Fruit fly (Drosophila melanogaster) whole organism, embryonic: Measurements from ENCODE around the gene Inx3.
A peak's percentile ranks its signal among the peaks of the same experiment; 100 is the strongest.

Experiments used
- Atf6 ChIP-seq: fragments of 200-800 bp; sonication (Bioruptor generic); IDR thresholded peaks from 2 replicates; pipeline ENCODE4 v1.3.6; 2022; ENCODE audit warnings: missing biosample characterization, missing genetic modification characterization
- CG10462 ChIP-seq: fragments of 200-800 bp; sonication (Bioruptor generic); optimal IDR thresholded peaks from 2 replicates; lab custom pipeline; 2016; ENCODE audit warnings: missing biosample characterization, missing genetic modification characterization
- CG12391 ChIP-seq: fragments of 200-800 bp; sonication (Bioruptor generic); optimal IDR thresholded peaks from 3 replicates; lab custom pipeline; 2018; ENCODE audit warnings: missing biosample characterization, mild to moderate bottlenecking, missing genetic modification characterization, moderate library complexity
- CG13424 ChIP-seq: fragments of 200-800 bp; sonication (Bioruptor generic); optimal IDR thresholded peaks from 2 replicates; lab custom pipeline; 2019; ENCODE audit warnings: missing biosample characterization, mild to moderate bottlenecking, missing genetic modification characterization, moderate library complexity
- CG14014 ChIP-seq: fragments of 200-800 bp; sonication (Bioruptor generic); IDR thresholded peaks from 2 replicates; pipeline ENCODE4 v1.3.6; 2022; ENCODE audit warnings: missing biosample characterization, missing genetic modification characterization
- CG14860 ChIP-seq: fragments of 200-800 bp; sonication (Bioruptor generic); IDR thresholded peaks from 3 replicates; pipeline ENCODE4 v1.3.6; 2022; ENCODE audit warnings: missing biosample characterization, missing genetic modification characterization; ENCODE audit not compliant: partially characterized antibody
- CG15514 ChIP-seq: fragments of 200-800 bp; sonication (Bioruptor generic); optimal IDR thresholded peaks from 3 replicates; lab custom pipeline; 2017; ENCODE audit warnings: missing biosample characterization, missing genetic modification characterization, mild to moderate bottlenecking, moderate library complexity, missing genetic modification reagents
- CG16779 ChIP-seq: fragments of 200-800 bp; sonication (Bioruptor generic); IDR thresholded peaks from 2 replicates; pipeline ENCODE4 v1.3.6; 2022; ENCODE audit warnings: missing biosample characterization, missing genetic modification characterization
- CG17359 ChIP-seq: fragments of 200-800 bp; sonication (Bioruptor generic); optimal IDR thresholded peaks from 3 replicates; lab custom pipeline; 2018; ENCODE audit warnings: missing biosample characterization, mild to moderate bottlenecking, missing genetic modification characterization, moderate library complexity
- CG30403 ChIP-seq: fragments of 200-800 bp; sonication (Bioruptor generic); optimal IDR thresholded peaks from 3 replicates; lab custom pipeline; 2016; ENCODE audit warnings: missing biosample characterization, missing genetic modification characterization
- CG32772 ChIP-seq: fragments of 200-800 bp; sonication (Bioruptor generic); IDR thresholded peaks from 2 replicates; pipeline ENCODE4 v1.3.6; 2022; ENCODE audit warnings: missing biosample characterization, missing genetic modification characterization
- CG34422 ChIP-seq: fragments of 200-800 bp; sonication (Bioruptor generic); IDR thresholded peaks from 3 replicates; pipeline ENCODE4 v1.3.6; 2022; ENCODE audit warnings: missing biosample characterization, missing genetic modification characterization
- CG3847 ChIP-seq: fragments of 200-800 bp; sonication (Bioruptor generic); IDR thresholded peaks from 2 replicates; pipeline ENCODE4 v1.3.6; 2022; ENCODE audit warnings: missing biosample characterization, missing genetic modification characterization
- CG42726 ChIP-seq: fragments of 200-800 bp; sonication (Bioruptor generic); IDR thresholded peaks from 2 replicates; pipeline ENCODE4 v1.3.6; 2022; ENCODE audit warnings: missing biosample characterization, missing genetic modification characterization; ENCODE audit not compliant: partially characterized antibody
- CG4424 ChIP-seq: fragments of 200-800 bp; sonication (Bioruptor generic); optimal IDR thresholded peaks from 3 replicates; lab custom pipeline; 2016; ENCODE audit warnings: missing biosample characterization, missing genetic modification characterization
- CG5180 ChIP-seq: fragments of 200-800 bp; sonication (Bioruptor generic); optimal IDR thresholded peaks from 3 replicates; lab custom pipeline; 2017; ENCODE audit warnings: missing biosample characterization, missing genetic modification characterization, mild to moderate bottlenecking, moderate library complexity, missing genetic modification reagents
- CG6175 ChIP-seq: fragments of 200-800 bp; sonication (Bioruptor generic); IDR thresholded peaks from 3 replicates; pipeline ENCODE4 v1.3.6; 2022; ENCODE audit warnings: missing biosample characterization, missing genetic modification characterization
- CG7839 ChIP-seq: fragments of 200-800 bp; sonication (Bioruptor generic); optimal IDR thresholded peaks from 3 replicates; lab custom pipeline; 2018; ENCODE audit warnings: missing biosample characterization, mild to moderate bottlenecking, missing genetic modification characterization, moderate library complexity
- CG8924 ChIP-seq: fragments of 200-800 bp; optimal IDR thresholded peaks from 3 replicates; lab custom pipeline; 2019; ENCODE audit warnings: missing biosample characterization, mild to moderate bottlenecking, missing genetic modification characterization, moderate library complexity
- CG8944 ChIP-seq: fragments of 200-800 bp; sonication (Bioruptor generic); optimal IDR thresholded peaks from 3 replicates; lab custom pipeline; 2016; ENCODE audit warnings: missing biosample characterization, missing genetic modification characterization
- CG9727 ChIP-seq: fragments of 200-800 bp; sonication (Bioruptor generic); optimal IDR thresholded peaks from 3 replicates; lab custom pipeline; 2017; ENCODE audit warnings: missing biosample characterization, mild to moderate bottlenecking, missing genetic modification characterization
- Dll ChIP-seq: fragments of 200-800 bp; sonication (Bioruptor generic); IDR thresholded peaks from 4 replicates; pipeline ENCODE4 v1.3.6; 2022; ENCODE audit warnings: missing biosample characterization, missing genetic modification characterization; ENCODE audit not compliant: partially characterized antibody
- E2f1 ChIP-seq: fragments of 200-800 bp; sonication (Bioruptor generic); IDR thresholded peaks from 2 replicates; pipeline ENCODE4 v1.3.6; 2022; ENCODE audit warnings: missing biosample characterization, missing genetic modification characterization
- ERR ChIP-seq: fragments of 200-800 bp; sonication (Bioruptor generic); optimal IDR thresholded peaks from 2 replicates; lab custom pipeline; 2016; ENCODE audit warnings: missing biosample characterization, missing genetic modification characterization
- Eip74EF ChIP-seq, 2 experiments: fragments of 200-800 bp in 1 of 2; fragments of >200 bp in 1 of 2; sonication (Bioruptor generic) in 1 of 2; optimal IDR thresholded peaks; 2 replicates each; lab custom pipeline; 2017 to 2019; ENCODE audit warnings: missing biosample characterization in 2 of 2, missing genetic modification characterization in 2 of 2, mild to moderate bottlenecking in 1 of 2, moderate library complexity in 1 of 2
- MBD-R2 ChIP-seq: fragments of 200-800 bp; sonication (Bioruptor generic); IDR thresholded peaks from 2 replicates; pipeline ENCODE4 v1.3.6; 2022; ENCODE audit warnings: missing biosample characterization, missing genetic modification characterization
- MTF-1 ChIP-seq: fragments of 200-800 bp; sonication (Bioruptor generic); optimal IDR thresholded peaks from 2 replicates; lab custom pipeline; 2018; ENCODE audit warnings: missing biosample characterization, mild to moderate bottlenecking, missing genetic modification characterization, borderline replicate concordance
- Mrtf ChIP-seq: fragments of 200-800 bp; sonication (Bioruptor generic); IDR thresholded peaks from 3 replicates; pipeline ENCODE4 v1.3.6; 2022; ENCODE audit warnings: missing biosample characterization, missing genetic modification characterization
- Scr ChIP-seq: fragments of 200-800 bp; sonication (Bioruptor generic); IDR thresholded peaks from 2 replicates; pipeline ENCODE4 v1.3.6; 2022; ENCODE audit warnings: missing biosample characterization, missing genetic modification characterization; ENCODE audit not compliant: partially characterized antibody
- ab ChIP-seq: fragments of 200-800 bp; sonication (Bioruptor generic); optimal IDR thresholded peaks from 2 replicates; lab custom pipeline; 2016; ENCODE audit warnings: missing biosample characterization, missing genetic modification characterization
- ap ChIP-seq: fragments of 200-800 bp; sonication (Bioruptor generic); IDR thresholded peaks from 2 replicates; pipeline ENCODE4 v1.3.6; 2022; ENCODE audit warnings: missing biosample characterization, missing genetic modification characterization
- bbx ChIP-seq: fragments of 200-800 bp; sonication (Bioruptor generic); IDR thresholded peaks from 2 replicates; pipeline ENCODE4 v1.3.6; 2022; ENCODE audit warnings: missing biosample characterization, missing genetic modification characterization; ENCODE audit not compliant: partially characterized antibody
- chif ChIP-seq, 2 experiments: fragments of 200-800 bp; sonication (Bioruptor generic); optimal IDR thresholded peaks; 3 replicates each; lab custom pipeline; 2016; ENCODE audit warnings: missing biosample characterization in 2 of 2, missing genetic modification characterization in 2 of 2
- chn ChIP-seq: fragments of 200-800 bp; sonication (Bioruptor generic); optimal IDR thresholded peaks from 2 replicates; lab custom pipeline; 2016; ENCODE audit warnings: missing biosample characterization, missing genetic modification characterization
- crp ChIP-seq, 2 experiments: fragments of 200-800 bp; sonication (Bioruptor generic); optimal IDR thresholded peaks; 2 replicates in 1 of 2; 3 replicates in 1 of 2; lab custom pipeline; 2017; ENCODE audit warnings: missing biosample characterization in 2 of 2, missing genetic modification characterization in 2 of 2, mild to moderate bottlenecking in 1 of 2, moderate library complexity in 1 of 2
- danr ChIP-seq: fragments of 200-800 bp; sonication (Bioruptor generic); IDR thresholded peaks from 2 replicates; pipeline ENCODE4 v1.3.6; 2022; ENCODE audit warnings: missing biosample characterization, missing genetic modification characterization
- dpn ChIP-seq, 2 experiments: fragments of 200-800 bp; sonication (Bioruptor generic); optimal IDR thresholded peaks; 3 replicates each; lab custom pipeline; 2016; ENCODE audit warnings: missing biosample characterization in 2 of 2, missing genetic modification characterization in 2 of 2
- esg ChIP-seq: fragments of 200-800 bp; sonication (Bioruptor generic); conservative IDR thresholded peaks from 2 replicates; pipeline ENCODE4 v1.3.6; 2022; ENCODE audit warnings: missing biosample characterization, missing genetic modification characterization
- ftz-f1 ChIP-seq: fragments of 200-800 bp; sonication (Bioruptor generic); optimal IDR thresholded peaks from 2 replicates; lab custom pipeline; 2016; ENCODE audit warnings: missing biosample characterization, missing genetic modification characterization
- lab ChIP-seq: fragments of 200-800 bp; sonication (Bioruptor generic); optimal IDR thresholded peaks from 3 replicates; lab custom pipeline; 2017; ENCODE audit warnings: missing biosample characterization, missing genetic modification characterization, mild to moderate bottlenecking, moderate library complexity, missing genetic modification reagents
- nom ChIP-seq: fragments of 200-800 bp; sonication (Bioruptor generic); optimal IDR thresholded peaks from 2 replicates; lab custom pipeline; 2017; ENCODE audit warnings: missing biosample characterization, missing genetic modification characterization, mild to moderate bottlenecking, moderate library complexity, missing genetic modification reagents
- odd ChIP-seq: fragments of 200-800 bp; sonication (Bioruptor generic); optimal IDR thresholded peaks from 2 replicates; lab custom pipeline; 2017; ENCODE audit warnings: missing biosample characterization, mild to moderate bottlenecking, missing genetic modification characterization
- pan ChIP-seq, 4 experiments: fragments of >200 bp in 3 of 4; fragments of 200-800 bp in 1 of 4; sonication (Bioruptor generic) in 1 of 4; optimal IDR thresholded peaks in 3 of 4; IDR thresholded peaks in 1 of 4; 2 replicates each; pipeline versions ENCODE4 v1.3.6 to Lab custom; 2017 to 2022; ENCODE audit warnings: missing biosample characterization in 2 of 4, missing genetic modification characterization in 2 of 4, mixed read lengths in 1 of 4
- pros ChIP-seq: fragments of 200-800 bp; sonication (Bioruptor generic); optimal IDR thresholded peaks from 3 replicates; lab custom pipeline; 2019; ENCODE audit warnings: missing biosample characterization, mild to moderate bottlenecking, missing genetic modification characterization, moderate library complexity
- psq ChIP-seq: fragments of 200-800 bp; sonication (Bioruptor generic); optimal IDR thresholded peaks from 2 replicates; lab custom pipeline; 2017; ENCODE audit warnings: missing biosample characterization, missing genetic modification characterization
- ranshi ChIP-seq: fragments of 200-800 bp; sonication (Bioruptor generic); IDR thresholded peaks from 2 replicates; pipeline ENCODE4 v1.3.6; 2022; ENCODE audit warnings: missing biosample characterization, missing genetic modification characterization
- sqz ChIP-seq: fragments of 200-800 bp; sonication (Bioruptor generic); optimal IDR thresholded peaks from 3 replicates; lab custom pipeline; 2018; ENCODE audit warnings: missing biosample characterization, mild to moderate bottlenecking, missing genetic modification characterization
- unc-4 ChIP-seq: fragments of 200-800 bp; sonication (Bioruptor generic); IDR thresholded peaks from 2 replicates; pipeline ENCODE4 v1.3.6; 2022; ENCODE audit warnings: missing biosample characterization, missing genetic modification characterization; ENCODE audit not compliant: partially characterized antibody
- vfl ChIP-seq: fragments of 200-800 bp; sonication (Bioruptor generic); optimal IDR thresholded peaks from 2 replicates; lab custom pipeline; 2016; ENCODE audit warnings: missing biosample characterization, missing genetic modification characterization

Inx3 gene

dm6 chr3R:28891513-28892097 is 32.3 kb upstream of the Inx3 start (continued):
- no peak for TF ChIP-seq Mrtf
- peak in 1 of 2 experiments; percentile 63 for TF ChIP-seq Eip74EF (GFP tag; optimal IDR thresholded peaks at IDR 0.05; lab: Kevin White, UChicago)
- TF ChIP-seq psq (GFP tag; lab: Kevin White, UChicago) = no peak
- TF ChIP-seq ranshi = 0 out of 2 replicates have a peak, but pooled peaks have one; percentile 47
- TF ChIP-seq CG6175 (GFP tag; lab: Robert Waterston, UW) = peak; percentile 48; the same call in 1 of the 3 replicates
- peak; percentile 21; the same call in 1 of the 2 replicates for TF ChIP-seq Atf6 (GFP tag; lab: Robert Waterston, UW)
- TF ChIP-seq CG14860 (GFP tag; lab: Robert Waterston, UW) = no peak
- 0 out of 4 replicates have a peak, but pooled peaks have one; percentile 36 for TF ChIP-seq Dll (GFP tag; lab: Robert Waterston, UW)
- no peak for TF ChIP-seq Scr
- TF ChIP-seq CG16779 (GFP tag; lab: Robert Waterston, UW) = no peak
- TF ChIP-seq CG13424 (tag; lab: Kevin White, UChicago) = no peak
- peak; percentile 21 for TF ChIP-seq ftz-f1
- TF ChIP-seq odd (GFP tag; lab: Kevin White, UChicago) = peak; percentile 10
- TF ChIP-seq CG8944 (GFP tag; lab: Kevin White, UChicago) = no peak
- no peak for TF ChIP-seq CG17359
- peak; percentile 100 for TF ChIP-seq CG5180 (GFP tag; lab: Kevin White, UChicago)
- TF ChIP-seq CG32772 (GFP tag; lab: Robert Waterston, UW) = no peak
- peak; percentile 9 for TF ChIP-seq CG7839 (tag; lab: Kevin White, UChicago)
- TF ChIP-seq sqz (GFP tag; lab: Kevin White, UChicago) = no peak
- TF ChIP-seq CG8924 (tag; lab: Kevin White, UChicago) = peak; percentile 8
- TF ChIP-seq CG14014 (GFP tag; lab: Robert Waterston, UW) = peak; percentile 18; the same call in 1 of the 2 replicates
- TF ChIP-seq unc-4 = 0 out of 2 replicates have a peak, but pooled peaks have one; percentile 24
- TF ChIP-seq dpn (GFP tag; optimal IDR thresholded peaks at IDR 0.05; lab: Kevin White, UChicago) = peak in 1 of 2 experiments; percentile 11
- no peak for TF ChIP-seq CG3847
- TF ChIP-seq ERR (GFP tag; lab: Kevin White, UChicago) = peak; percentile 8
- TF ChIP-seq CG30403 (GFP tag; lab: Kevin White, UChicago) = no peak
- no peak for TF ChIP-seq ap (GFP tag; lab: Robert Waterston, UW)
- peak; percentile 11 for TF ChIP-seq CG15514 (GFP tag; lab: Kevin White, UChicago)
- no peak for TF ChIP-seq ab (GFP tag; lab: Kevin White, UChicago)
- no peak for TF ChIP-seq esg (GFP tag; lab: Robert Waterston, UW)
- TF ChIP-seq CG42726 (GFP tag; lab: Robert Waterston, UW) = 0 out of 2 replicates have a peak, but pooled peaks have one; percentile 22
- TF ChIP-seq CG9727 (GFP tag; lab: Kevin White, UChicago) = no peak
- TF ChIP-seq danr = no peak

dm6 chr3R:28889427-28889736 is 30.1 kb upstream of the Inx3 start:
- TF ChIP-seq pros (GFP tag; lab: Kevin White, UChicago) (no peak), CG3847 (no peak), chif (GFP tag; optimal IDR thresholded peaks at IDR 0.05; lab: Kevin White, UChicago) (no peak), CG12391 (tag; lab: Kevin White, UChicago) (no peak), chn (GFP tag; lab: Kevin White, UChicago) (peak; percentile 16), lab (GFP tag; lab: Kevin White, UChicago) (no peak), CG10462 (GFP tag; lab: Kevin White, UChicago) (no peak), pan (optimal IDR thresholded peaks at IDR 0.05; lab: Kevin White, UChicago) (no peak), pan (GFP tag; optimal IDR thresholded peaks at IDR 0.05 in 1 of 2, IDR thresholded peaks at IDR 0.05 in 1 of 2) (no peak), bbx (no peak), crp (GFP tag; optimal IDR thresholded peaks at IDR 0.05; lab: Kevin White, UChicago) (peak in 1 of 2 experiments; percentile 13), MTF-1 (no peak), vfl (no peak), CG34422 (GFP tag; lab: Robert Waterston, UW) (peak; percentile 33; the same call in 1 of the 3 replicates), nom (GFP tag; lab: Kevin White, UChicago) (peak; percentile 5), CG4424 (no peak), E2f1 (no peak), MBD-R2 (GFP tag; lab: Robert Waterston, UW) (peak; percentile 27; the same call in 1 of the 2 replicates)
